Worm (Caenorhabditis elegans): Measurements from ENCODE around the gene F47G3.3.

DNA sequence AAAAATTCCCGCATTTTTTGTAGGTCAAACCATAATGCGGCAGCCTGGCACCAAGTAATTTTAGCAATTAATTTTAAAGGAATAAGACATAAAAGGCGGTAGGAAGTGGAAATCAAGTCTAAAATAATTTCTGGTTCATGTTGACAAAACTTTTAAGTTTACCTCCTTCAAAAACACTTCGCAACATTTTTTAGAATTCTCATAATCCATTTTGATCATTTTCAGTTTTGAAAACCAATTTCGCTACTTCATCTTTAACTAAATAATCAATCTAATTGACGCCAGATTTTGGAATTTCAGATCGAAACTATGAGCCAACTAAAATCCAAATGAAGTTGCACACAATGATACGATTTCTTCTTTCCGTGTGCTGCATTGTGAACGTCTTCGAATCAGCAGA, 16.0 kb upstream of the F47G3.3 start, which contains the start of gene lgc-40:
- TF ChIP-seq nhr-28 (tag; optimal IDR thresholded peaks at IDR 0.05) (no peak), fos-1 (tag; optimal IDR thresholded peaks at IDR 0.05) (no peak), lin-39 (tag; optimal IDR thresholded peaks at IDR 0.05) (no peak), ceh-82 (tag; optimal IDR thresholded peaks at IDR 0.05) (no peak), ztf-11 (tag; optimal IDR thresholded peaks at IDR 0.05) (no peak), mdt-29 (GFP tag; IDR thresholded peaks at IDR 0.05) (no peak), lsy-2 (tag; optimal IDR thresholded peaks at IDR 0.05) (no peak), rbr-2 (tag; optimal IDR thresholded peaks at IDR 0.05) (no peak), nhr-11 (tag; optimal IDR thresholded peaks at IDR 0.05) (no peak), ceh-28 (tag; optimal IDR thresholded peaks at IDR 0.05) (no peak), unc-39 (tag; optimal IDR thresholded peaks at IDR 0.05) (no peak), aly-2 (tag; optimal IDR thresholded peaks at IDR 0.05) (no peak), nhr-237 (tag; optimal IDR thresholded peaks at IDR 0.05) (no peak)
